Worm (Caenorhabditis elegans) whole organism, L3 larva: Measurements from ENCODE around the gene M04G7.2.

Experiments used
- R02D3.7 ChIP-seq: fragments of 150-350 bp; optimal IDR thresholded peaks from 2 replicates; lab custom pipeline; 2014; ENCODE audit warnings: missing biosample characterization, missing genetic modification characterization
- ZK546.5 ChIP-seq: sonication (generic microtip); optimal IDR thresholded peaks from 2 replicates; lab custom pipeline; 2017; ENCODE audit warnings: missing biosample characterization, missing genetic modification characterization
- ama-1 ChIP-seq: fragments of 150-350 bp; optimal IDR thresholded peaks from 2 replicates; lab custom pipeline; 2018
- fkh-10 ChIP-seq: sonication (generic microtip); optimal IDR thresholded peaks from 2 replicates; lab custom pipeline; 2017; ENCODE audit warnings: missing biosample characterization, missing genetic modification reagents, missing genetic modification characterization
- jun-1 ChIP-seq: fragments of 150-350 bp; optimal IDR thresholded peaks from 2 replicates; lab custom pipeline; 2014; ENCODE audit warnings: missing biosample characterization, missing genetic modification reagents, missing genetic modification characterization
- nhr-11 ChIP-seq: fragments of 150-350 bp; optimal IDR thresholded peaks from 2 replicates; lab custom pipeline; 2014; ENCODE audit warnings: missing biosample characterization, missing genetic modification characterization
- nhr-12 ChIP-seq: fragments of 150-350 bp; optimal IDR thresholded peaks from 2 replicates; lab custom pipeline; 2014; ENCODE audit warnings: missing biosample characterization, missing genetic modification characterization
- nhr-25 ChIP-seq: sonication (generic microtip); optimal IDR thresholded peaks from 2 replicates; lab custom pipeline; 2017; ENCODE audit warnings: missing biosample characterization, missing genetic modification characterization
- nhr-28 ChIP-seq: fragments of 150-350 bp; optimal IDR thresholded peaks from 2 replicates; lab custom pipeline; 2014; ENCODE audit warnings: missing biosample characterization, missing genetic modification characterization
- pha-4 ChIP-seq: fragments of 150-350 bp; optimal IDR thresholded peaks from 2 replicates; lab custom pipeline; 2014; ENCODE audit warnings: missing biosample characterization, missing genetic modification reagents, missing genetic modification characterization
- pqm-1 ChIP-seq: fragments of 150-350 bp; optimal IDR thresholded peaks from 2 replicates; lab custom pipeline; 2017; ENCODE audit warnings: missing biosample characterization, missing genetic modification characterization, inconsistent platforms
- skn-1 ChIP-seq: fragments of 150-350 bp; optimal IDR thresholded peaks from 2 replicates; lab custom pipeline; 2014; ENCODE audit warnings: missing biosample characterization, missing genetic modification characterization
- snpc-4 ChIP-seq: fragments of 150-350 bp; optimal IDR thresholded peaks from 2 replicates; lab custom pipeline; 2014; ENCODE audit warnings: missing biosample characterization, missing genetic modification characterization

ce11 chrIV:408892-409291 is 51.9 kb downstream of the M04G7.2 start:
- no peak for TF ChIP-seq nhr-11 (tag; lab: Kevin White, UChicago)
- TF ChIP-seq ama-1 (lab: Kevin White, UChicago), result no peak
- TF ChIP-seq fkh-10 (GFP tag; lab: Kevin White, UChicago), result no peak
- TF ChIP-seq ZK546.5 (tag; lab: Kevin White, UChicago), result no peak
- no peak for TF ChIP-seq nhr-25 (tag; lab: Kevin White, UChicago)
- TF ChIP-seq pha-4, result peak; percentile 4
- no peak for TF ChIP-seq nhr-12 (tag; lab: Kevin White, UChicago)
- TF ChIP-seq snpc-4, result no peak
- peak; percentile 10 for TF ChIP-seq pqm-1 (tag; lab: Kevin White, UChicago)
- TF ChIP-seq jun-1 (tag; lab: Kevin White, UChicago), result no peak
- TF ChIP-seq R02D3.7 (tag; lab: Kevin White, UChicago), result no peak
- no peak for TF ChIP-seq skn-1 (tag; lab: Kevin White, UChicago)
- TF ChIP-seq nhr-28, result no peak
